Worm (Caenorhabditis elegans) whole organism, young adult: ENCODE measurements around the gene npr-31.

Source experiments
- athp-1 ChIP-seq: sonication (generic microtip); optimal IDR thresholded peaks from 2 replicates; lab custom pipeline; 2017; ENCODE audit warnings: mild to moderate bottlenecking, missing genetic modification characterization, missing compliant biosample characterization
- nhr-80 ChIP-seq: sonication (generic microtip); optimal IDR thresholded peaks from 2 replicates; lab custom pipeline; 2016; ENCODE audit warnings: missing genetic modification characterization, missing compliant biosample characterization
- rec-8 ChIP-seq, 2 experiments: sonication (generic microtip); optimal IDR thresholded peaks; 2 replicates each; lab custom pipeline; 2016; ENCODE audit warnings: mild to moderate bottlenecking in 2 of 2, missing genetic modification characterization in 2 of 2, missing genetic modification reagents in 2 of 2, missing genotype in 2 of 2, missing biosample characterization in 1 of 2, missing compliant biosample characterization in 1 of 2, moderate library complexity in 1 of 2
- unc-62 ChIP-seq: fragments of 150-350 bp; optimal IDR thresholded peaks from 2 replicates; lab custom pipeline; 2014; ENCODE audit warnings: missing biosample characterization, missing genetic modification reagents, missing genetic modification characterization
- zim-3 ChIP-seq: sonication (generic microtip); optimal IDR thresholded peaks from 2 replicates; lab custom pipeline; 2017; ENCODE audit warnings: mild to moderate bottlenecking, missing genetic modification characterization, moderate library complexity, missing compliant biosample characterization

Gene npr-31

ce11 chrII:7195541-7195940 lies 51.1 kb downstream of the npr-31 start, which contains the start of gene acdh-12:
acdh-12 (minus strand) TSS chrII:7195641.
- TF ChIP-seq athp-1 (tag; lab: Kevin White, UChicago) (peak; percentile 81), rec-8 (tag; optimal IDR thresholded peaks at IDR 0.05; lab: Kevin White, UChicago) (no peak)

DNA sequence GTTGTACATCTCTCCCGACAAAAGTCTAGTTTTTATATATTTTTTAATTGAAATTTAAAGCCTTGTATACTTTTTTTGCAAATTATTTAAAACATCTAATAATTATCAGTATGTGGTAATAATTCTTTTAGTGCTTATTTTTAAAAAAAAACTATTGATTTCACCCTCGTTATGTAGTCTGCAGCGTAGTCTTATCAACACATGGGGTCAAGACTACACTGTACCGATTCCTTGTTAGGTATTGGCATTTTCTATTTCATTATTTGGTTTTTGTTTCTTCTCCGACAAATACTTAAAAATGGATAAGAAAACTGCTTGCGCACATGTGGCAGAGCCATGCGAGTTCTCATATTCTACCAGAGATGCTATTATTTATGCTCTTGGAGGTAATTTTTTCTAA lies 51.6 kb downstream of the npr-31 start, which contains the start of gene maoc-1:
Gene maoc-1 (plus strand): TSS at position 237 of the 400 bp plus-strand sequence.
- TF ChIP-seq zim-3 (tag; lab: Kevin White, UChicago), result no peak
- TF ChIP-seq nhr-80 (tag; lab: Kevin White, UChicago), result peak; percentile 39
- no peak for TF ChIP-seq unc-62 (GFP tag; lab: Kevin White, UChicago)
- TF ChIP-seq, all 124 proteins: peak for 1
